Fruit fly (Drosophila melanogaster): Measurements from ENCODE around the gene CG33322.

CG33322 gene

dm6 chr2L:20821249-20822024, 5.4 kb upstream of the CG33322 start (continued):
- TF ChIP-seq CG1529 (GFP tag; optimal IDR thresholded peaks at IDR 0.05) (no peak), CG10147 (GFP tag; optimal IDR thresholded peaks at IDR 0.05) (no peak), CkIIα-i1 (GFP tag; IDR thresholded peaks at IDR 0.05) (no peak), jigr1 (GFP tag; IDR thresholded peaks at IDR 0.05) (no peak), inv (GFP tag; IDR thresholded peaks at IDR 0.05; ENCODE audit: partially characterized antibody) (no peak), Drgx (GFP tag; IDR thresholded peaks at IDR 0.05) (peak; percentile 77), CG1602 (GFP tag; optimal IDR thresholded peaks at IDR 0.05) (no peak), fu2 (GFP tag; optimal IDR thresholded peaks at IDR 0.05) (no peak), NC2α (GFP tag; optimal IDR thresholded peaks at IDR 0.05) (no peak), CG31441 (GFP tag; IDR thresholded peaks at IDR 0.05) (peak; percentile 27; the same call in 1 of the 2 replicates), nmo (GFP tag; optimal IDR thresholded peaks at IDR 0.05) (no peak), sens-2 (GFP tag; IDR thresholded peaks at IDR 0.05) (no peak), scrt (GFP tag; optimal IDR thresholded peaks at IDR 0.05) (no peak), al (GFP tag; IDR thresholded peaks at IDR 0.05) (no peak), CG1233 (GFP tag; optimal IDR thresholded peaks at IDR 0.05) (no peak), Hr39 (optimal IDR thresholded peaks at IDR 0.05) (no peak), luna (GFP tag; optimal IDR thresholded peaks at IDR 0.05) (no peak), lilli (GFP tag; optimal IDR thresholded peaks at IDR 0.05) (no peak), CG12299 (tag; optimal IDR thresholded peaks at IDR 0.05) (no peak), CG10959 (GFP tag; IDR thresholded peaks at IDR 0.05) (no peak), run (tag; optimal IDR thresholded peaks at IDR 0.05) (no peak), NC2β (GFP tag; optimal IDR thresholded peaks at IDR 0.05) (no peak), Max (GFP tag; optimal IDR thresholded peaks at IDR 0.05) (no peak), zfh2 (GFP tag; optimal IDR thresholded peaks at IDR 0.05) (no peak), en (GFP tag; optimal IDR thresholded peaks at IDR 0.05) (no peak), Dek (tag; optimal IDR thresholded peaks at IDR 0.05) (no peak), CG1832 (GFP tag; optimal IDR thresholded peaks at IDR 0.05) (no peak), CG8089 (GFP tag; optimal IDR thresholded peaks at IDR 0.05) (no peak), tgo (GFP tag; IDR thresholded peaks at IDR 0.05) (no peak), zf30C (GFP tag; optimal IDR thresholded peaks at IDR 0.05) (no peak), Abd-B (GFP tag; optimal IDR thresholded peaks at IDR 0.05) (no peak), CG10979 (tag; optimal IDR thresholded peaks at IDR 0.05) (peak; percentile 32), shn (GFP tag; optimal IDR thresholded peaks at IDR 0.05) (no peak), CG13123 (GFP tag; optimal IDR thresholded peaks at IDR 0.05) (no peak), CG1024 (GFP tag; IDR thresholded peaks at IDR 0.05) (no peak), Lhr (GFP tag; optimal IDR thresholded peaks at IDR 0.05) (peak; percentile 23), pan (optimal IDR thresholded peaks at IDR 0.05) (no peak), pan (GFP tag; optimal IDR thresholded peaks at IDR 0.05 in 1 of 2, IDR thresholded peaks at IDR 0.05 in 1 of 2) (no peak), otp (GFP tag; IDR thresholded peaks at IDR 0.05) (peak; percentile 47; the same call in 1 of the 3 replicates), Taf1 (GFP tag; IDR thresholded peaks at IDR 0.05) (no peak), Rfx (GFP tag; IDR thresholded peaks at IDR 0.05) (0 out of 2 replicates have a peak, but pooled peaks have one; percentile 36), HLHmδ (GFP tag; optimal IDR thresholded peaks at IDR 0.05) (peak; percentile 23), CG11695 (GFP tag; IDR thresholded peaks at IDR 0.05) (peak; percentile 67; the same call in 2 of the 3 replicates), trh (GFP tag; optimal IDR thresholded peaks at IDR 0.05) (no peak), Eip74EF (GFP tag; optimal IDR thresholded peaks at IDR 0.05) (peak in 1 of 2 experiments; percentile 21), dpn (GFP tag; optimal IDR thresholded peaks at IDR 0.05) (no peak), CG2116 (GFP tag; optimal IDR thresholded peaks at IDR 0.05) (no peak), crol (GFP tag; IDR thresholded peaks at IDR 0.05) (peak; percentile 49; the same call in 1 of the 2 replicates), tin (GFP tag; optimal IDR thresholded peaks at IDR 0.05) (no peak), sr (GFP tag; IDR thresholded peaks at IDR 0.05) (peak; percentile 85; the same call in 2 of the 3 replicates), ranshi (GFP tag; IDR thresholded peaks at IDR 0.05) (no peak)

Data from whole organism, embryonic.